Fruit fly (Drosophila melanogaster) ovary, adult (tissue): ENCODE data around the gene Hsc70-2.

Experiments
- CG17801 ChIP-seq: fragments of 200-800 bp; optimal IDR thresholded peaks from 2 replicates; lab custom pipeline; 2019; ENCODE audit warnings: missing biosample characterization, mild to moderate bottlenecking, missing genetic modification characterization, moderate library complexity; ENCODE audit not compliant: partially characterized antibody

Hsc70-2 gene

DNA sequence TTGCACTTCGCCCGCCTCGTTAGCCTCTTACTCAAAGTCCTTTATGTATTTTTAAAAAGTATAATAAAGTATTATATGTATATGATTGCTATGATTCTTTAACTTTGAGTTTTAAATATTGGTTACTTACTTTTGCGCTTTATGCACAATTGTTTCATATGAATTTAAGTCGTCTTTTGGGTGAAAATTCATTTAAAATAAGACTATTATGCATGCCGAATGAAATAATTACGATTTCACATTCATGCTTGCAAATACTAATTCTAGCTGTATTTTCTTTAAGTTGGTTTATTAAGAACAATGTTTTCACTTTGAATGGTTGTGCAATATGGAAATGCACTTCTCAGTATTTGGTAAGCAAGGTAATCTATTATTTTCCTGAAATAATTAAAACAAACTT, 41.4 kb downstream of the Hsc70-2 start, which contains the start of gene CG43063:
TSS of gene CG43063 (plus strand) at position 301 of the 400 bp plus-strand sequence.
- no peak for TF ChIP-seq CG17801 (GFP tag; lab: Kevin White, UChicago)

dm6 chr3R:13088395-13088794, 43.8 kb downstream of the Hsc70-2 start, which contains the start of gene timeout:
Gene timeout (plus strand): TSS chr3R:13088651.
- no peak for TF ChIP-seq CG17801 (GFP tag; lab: Kevin White, UChicago)

dm6 chr3R:13088942-13089341, 44.4 kb downstream of the Hsc70-2 start, which contains the start of gene CG34308:
Gene CG34308 (plus strand): TSS chr3R:13089242.
- TF ChIP-seq CG17801 (GFP tag; lab: Kevin White, UChicago): no peak

DNA sequence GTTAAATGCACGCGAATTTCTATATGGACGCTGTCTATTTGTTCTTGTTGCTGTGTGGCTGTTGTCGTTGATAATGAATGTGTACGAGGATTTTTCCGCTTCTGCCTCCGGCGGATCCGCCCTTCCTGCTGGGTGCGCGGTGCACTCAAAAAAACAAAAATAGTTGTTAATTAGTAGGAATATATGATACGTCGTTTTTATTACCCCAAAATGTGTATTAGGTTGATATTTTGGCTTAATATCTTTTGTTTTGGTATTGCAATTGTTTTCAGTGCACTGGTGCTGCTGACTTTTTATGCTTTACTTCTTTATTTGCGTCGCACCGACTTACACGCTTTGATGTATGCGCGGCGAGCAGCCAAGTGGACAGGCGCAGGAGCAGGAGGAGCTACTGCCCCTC, 47.1 kb downstream of the Hsc70-2 start:
- TF ChIP-seq CG17801 (GFP tag; lab: Kevin White, UChicago): no peak
